Fruit fly (Drosophila melanogaster) whole organism, wandering third instar larva: ENCODE measurements around the gene dan.
A peak's percentile ranks its signal among the peaks of the same experiment; 100 is the strongest.

ENCODE experiments used
- Abd-B ChIP-seq: fragments of >200 bp; optimal IDR thresholded peaks from 2 replicates; lab custom pipeline; 2017; ENCODE audit warnings: missing biosample characterization, missing genetic modification characterization
- CG32264 ChIP-seq: fragments of 200-800 bp; sonication (Bioruptor generic); optimal IDR thresholded peaks from 2 replicates; lab custom pipeline; 2016; ENCODE audit warnings: missing biosample characterization, missing genetic modification characterization
- CG9705 ChIP-seq: fragments of 200-800 bp; sonication (Bioruptor generic); optimal IDR thresholded peaks from 2 replicates; lab custom pipeline; 2018; ENCODE audit warnings: missing biosample characterization, mild to moderate bottlenecking, missing genetic modification characterization
- CrebA ChIP-seq: fragments of 200-800 bp; sonication (Bioruptor generic); optimal IDR thresholded peaks from 2 replicates; lab custom pipeline; 2016; ENCODE audit warnings: missing biosample characterization, mild to moderate bottlenecking, missing genetic modification characterization, borderline replicate concordance
- Dfd ChIP-seq: fragments of >200 bp; optimal IDR thresholded peaks from 2 replicates; lab custom pipeline; 2017; ENCODE audit warnings: missing biosample characterization, missing genetic modification characterization
- Dif ChIP-seq: fragments of 200-275, 200-300 bp; sonication (Bioruptor generic); optimal IDR thresholded peaks from 2 replicates; lab custom pipeline; 2018; ENCODE audit warnings: missing biosample characterization, missing genetic modification characterization; ENCODE audit not compliant: partially characterized antibody
- GATAd ChIP-seq: sonication (Bioruptor generic); optimal IDR thresholded peaks from 2 replicates; lab custom pipeline; 2016; ENCODE audit warnings: missing biosample characterization, missing genetic modification characterization
- HLH106 ChIP-seq: fragments of 200-800 bp; optimal IDR thresholded peaks from 3 replicates; lab custom pipeline; 2019; ENCODE audit warnings: missing biosample characterization, mild to moderate bottlenecking, missing genetic modification characterization, moderate library complexity
- Hnf4 ChIP-seq: fragments of 200-800 bp; sonication (Bioruptor generic); optimal IDR thresholded peaks from 2 replicates; lab custom pipeline; 2016; ENCODE audit warnings: missing biosample characterization, mild to moderate bottlenecking, missing genetic modification characterization
- Hr78 ChIP-seq: fragments of >200 bp; optimal IDR thresholded peaks from 2 replicates; lab custom pipeline; 2017; ENCODE audit warnings: missing biosample characterization, missing genetic modification characterization
- Hr83 ChIP-seq: fragments of 200-300 bp; sonication (Bioruptor generic); optimal IDR thresholded peaks from 2 replicates; lab custom pipeline; 2016; ENCODE audit warnings: missing biosample characterization, mild to moderate bottlenecking, missing genetic modification characterization, moderate library complexity; ENCODE audit not compliant: poor library complexity, severe bottlenecking
- Jra ChIP-seq: sonication (Bioruptor generic); optimal IDR thresholded peaks from 2 replicates; lab custom pipeline; 2016; ENCODE audit warnings: missing biosample characterization, missing genetic modification characterization
- Mio ChIP-seq: sonication (Bioruptor generic); optimal IDR thresholded peaks from 2 replicates; lab custom pipeline; 2016; ENCODE audit warnings: missing biosample characterization, missing genetic modification characterization
- Myc ChIP-seq: fragments of >200 bp; optimal IDR thresholded peaks from 2 replicates; lab custom pipeline; 2017
- N ChIP-seq: fragments of >200 bp; optimal IDR thresholded peaks from 2 replicates; lab custom pipeline; 2018; ENCODE audit warnings: missing biosample characterization, missing external identifiers, missing genetic modification characterization
- OdsH ChIP-seq: fragments of 200-800 bp; sonication (Bioruptor generic); optimal IDR thresholded peaks from 2 replicates; lab custom pipeline; 2016; ENCODE audit warnings: missing biosample characterization, mild to moderate bottlenecking, missing genetic modification characterization
- Rel ChIP-seq, 2 experiments: fragments of 200-800 bp; sonication (Bioruptor generic) in 1 of 2; optimal IDR thresholded peaks; 2 replicates in 1 of 2; 3 replicates in 1 of 2; lab custom pipeline; 2016 to 2019; ENCODE audit warnings: mild to moderate bottlenecking in 2 of 2, missing biosample characterization in 2 of 2, missing genetic modification characterization in 2 of 2, moderate library complexity in 1 of 2
- Sp1 ChIP-seq: fragments of 200-800 bp; sonication (Bioruptor generic); optimal IDR thresholded peaks from 3 replicates; lab custom pipeline; 2019; ENCODE audit warnings: missing biosample characterization, mild to moderate bottlenecking, missing genetic modification characterization, moderate library complexity
- Vsx2 ChIP-seq: fragments of 200-300, 225-300 bp; sonication (Bioruptor generic); optimal IDR thresholded peaks from 2 replicates; lab custom pipeline; 2018; ENCODE audit warnings: missing biosample characterization, missing genetic modification characterization; ENCODE audit not compliant: partially characterized antibody
- br ChIP-seq: fragments of 200-800 bp; sonication (Bioruptor generic); optimal IDR thresholded peaks from 2 replicates; lab custom pipeline; 2016; ENCODE audit warnings: missing biosample characterization, missing genetic modification characterization
- brk ChIP-seq: fragments of 200-800 bp; sonication (Bioruptor generic); optimal IDR thresholded peaks from 2 replicates; lab custom pipeline; 2016; ENCODE audit warnings: missing biosample characterization, mild to moderate bottlenecking, missing genetic modification characterization
- dl ChIP-seq, 2 experiments: fragments of 175-275, 200-275 bp in 1 of 2; fragments of 200-275 bp in 1 of 2; sonication (Bioruptor generic); optimal IDR thresholded peaks; lab custom pipeline; 2018; ENCODE audit warnings: mild to moderate bottlenecking in 2 of 2, missing biosample characterization in 2 of 2, missing genetic modification characterization in 2 of 2, moderate library complexity in 2 of 2; ENCODE audit not compliant: partially characterized antibody in 2 of 2, insufficient read depth in 1 of 2
- dmrt93B ChIP-seq: fragments of 200-800 bp; sonication (Bioruptor generic); optimal IDR thresholded peaks from 2 replicates; lab custom pipeline; 2018; ENCODE audit warnings: missing biosample characterization, mild to moderate bottlenecking, missing genetic modification characterization
- dsf ChIP-seq: sonication (Bioruptor generic); optimal IDR thresholded peaks from 2 replicates; lab custom pipeline; 2016; ENCODE audit warnings: missing biosample characterization, missing genetic modification characterization, borderline replicate concordance
- ey ChIP-seq: fragments of 200-800 bp; sonication (Bioruptor generic); optimal IDR thresholded peaks from 2 replicates; lab custom pipeline; 2016; ENCODE audit warnings: missing biosample characterization, missing genetic modification characterization
- foxo ChIP-seq, 2 experiments: fragments of 200-800 bp; sonication (Bioruptor generic); optimal IDR thresholded peaks; 2 replicates in 1 of 2; 3 replicates in 1 of 2; lab custom pipeline; 2016 to 2017; ENCODE audit warnings: missing biosample characterization in 2 of 2, missing genetic modification characterization in 2 of 2
- fru ChIP-seq: fragments of 200-800 bp; sonication (Bioruptor generic); optimal IDR thresholded peaks from 3 replicates; lab custom pipeline; 2016; ENCODE audit warnings: missing biosample characterization, mild to moderate bottlenecking, missing genetic modification characterization
- h ChIP-seq: fragments of 200-800 bp; sonication (Bioruptor generic); optimal IDR thresholded peaks from 3 replicates; lab custom pipeline; 2016; ENCODE audit warnings: missing biosample characterization, mild to moderate bottlenecking, missing genetic modification characterization
- jim ChIP-seq: fragments of 175-275, 200-325 bp; sonication (Bioruptor generic); optimal IDR thresholded peaks from 2 replicates; lab custom pipeline; 2016; ENCODE audit warnings: missing biosample characterization, mild to moderate bottlenecking, missing genetic modification characterization
- lola ChIP-seq: fragments of >200 bp; optimal IDR thresholded peaks from 2 replicates; lab custom pipeline; 2017; ENCODE audit warnings: missing biosample characterization, missing genetic modification characterization
- pan ChIP-seq: fragments of >200 bp; optimal IDR thresholded peaks from 2 replicates; lab custom pipeline; 2017
- psq ChIP-seq: fragments of 200-800 bp; sonication (Bioruptor generic); optimal IDR thresholded peaks from 3 replicates; lab custom pipeline; 2017; ENCODE audit warnings: missing biosample characterization, mild to moderate bottlenecking, missing genetic modification characterization, moderate library complexity
- rgr ChIP-seq: fragments of 200-800 bp; sonication (Bioruptor generic); optimal IDR thresholded peaks from 3 replicates; lab custom pipeline; 2016; ENCODE audit warnings: missing biosample characterization, mild to moderate bottlenecking, missing genetic modification characterization
- sage ChIP-seq: fragments of 200-800 bp; sonication (Bioruptor generic); optimal IDR thresholded peaks from 2 replicates; lab custom pipeline; 2016; ENCODE audit warnings: missing biosample characterization, mild to moderate bottlenecking, missing genetic modification characterization
- sv ChIP-seq: fragments of 200-800 bp; sonication (Bioruptor generic); optimal IDR thresholded peaks from 3 replicates; lab custom pipeline; 2016; ENCODE audit warnings: missing biosample characterization, missing genetic modification characterization
- tai ChIP-seq: sonication (Bioruptor generic); optimal IDR thresholded peaks from 2 replicates; lab custom pipeline; 2016; ENCODE audit warnings: missing biosample characterization, missing genetic modification characterization
- usp ChIP-seq: fragments of >200 bp; optimal IDR thresholded peaks from 2 replicates; lab custom pipeline; 2017; ENCODE audit warnings: missing biosample characterization, missing genetic modification characterization
- woc ChIP-seq: sonication (Bioruptor generic); optimal IDR thresholded peaks from 2 replicates; lab custom pipeline; 2016; ENCODE audit warnings: missing biosample characterization, mild to moderate bottlenecking, missing genetic modification characterization

dan gene

dm6 chr3R:25176517-25176916, 7.7 kb upstream of the dan start:
- TF ChIP-seq dl (GFP tag; optimal IDR thresholded peaks at IDR 0.05; lab: Kevin White, UChicago; ENCODE audit: insufficient read depth in 1 of 2, partially characterized antibody in 2 of 2), result no peak
- no peak for TF ChIP-seq brk (GFP tag; lab: Kevin White, UChicago)
- TF ChIP-seq Dfd (GFP tag; lab: Kevin White, UChicago), result no peak
- TF ChIP-seq Sp1 (GFP tag; lab: Kevin White, UChicago), result no peak
- TF ChIP-seq foxo (GFP tag; optimal IDR thresholded peaks at IDR 0.05; lab: Kevin White, UChicago), result peak in 1 of 2 experiments; percentile 11
- no peak for TF ChIP-seq Dif (GFP tag; lab: Kevin White, UChicago)

- no peak for TF ChIP-seq CG9705 (GFP tag; lab: Kevin White, UChicago)
- no peak for TF ChIP-seq ey (GFP tag; lab: Kevin White, UChicago)
- TF ChIP-seq dl (GFP tag; optimal IDR thresholded peaks at IDR 0.05; lab: Kevin White, UChicago; ENCODE audit: insufficient read depth in 1 of 2, partially characterized antibody in 2 of 2), result no peak
- TF ChIP-seq sv (GFP tag; lab: Kevin White, UChicago), result no peak
- TF ChIP-seq woc, result no peak
- no peak for TF ChIP-seq usp (GFP tag; lab: Kevin White, UChicago)
- TF ChIP-seq br (GFP tag; lab: Kevin White, UChicago), result no peak
- TF ChIP-seq rgr, result no peak
- TF ChIP-seq jim (GFP tag; lab: Kevin White, UChicago), result no peak
- no peak for TF ChIP-seq N
- no peak for TF ChIP-seq dmrt93B (GFP tag; lab: Kevin White, UChicago)
- no peak for TF ChIP-seq fru
- no peak for TF ChIP-seq h
These were observed 6.8 kb upstream of the dan start for dm6 chr3R:25177429-25177828.

dm6 chr3R:25178521-25178920, 5.7 kb upstream of the dan start:
- TF ChIP-seq HLH106 (tag; lab: Kevin White, UChicago) (peak; percentile 85), sage (GFP tag; lab: Kevin White, UChicago) (peak; percentile 22), Hr78 (GFP tag; lab: Kevin White, UChicago) (no peak), ey (GFP tag; lab: Kevin White, UChicago) (peak; percentile 90), Vsx2 (GFP tag; lab: Kevin White, UChicago) (no peak), brk (GFP tag; lab: Kevin White, UChicago) (peak; percentile 86), jim (GFP tag; lab: Kevin White, UChicago) (no peak), h (peak; percentile 69), foxo (GFP tag; optimal IDR thresholded peaks at IDR 0.05; lab: Kevin White, UChicago) (peak in 1 of 2 experiments; percentile 80), Hnf4 (GFP tag; lab: Kevin White, UChicago) (peak; percentile 75), Sp1 (GFP tag; lab: Kevin White, UChicago) (peak; percentile 86), Rel (GFP tag; optimal IDR thresholded peaks at IDR 0.05; lab: Kevin White, UChicago) (no peak), Rel (tag; optimal IDR thresholded peaks at IDR 0.05; lab: Kevin White, UChicago) (peak; percentile 38), CrebA (no peak), GATAd (GFP tag; lab: Kevin White, UChicago) (no peak), CG32264 (GFP tag; lab: Kevin White, UChicago) (no peak), dsf (GFP tag; lab: Kevin White, UChicago) (no peak), CG9705 (GFP tag; lab: Kevin White, UChicago) (peak; percentile 42), sv (GFP tag; lab: Kevin White, UChicago) (peak; percentile 46), rgr (peak; percentile 90), pan (no peak), dmrt93B (GFP tag; lab: Kevin White, UChicago) (peak; percentile 48), Hr83 (GFP tag; lab: Kevin White, UChicago) (no peak), Abd-B (GFP tag; lab: Kevin White, UChicago) (no peak), dl (GFP tag; optimal IDR thresholded peaks at IDR 0.05; lab: Kevin White, UChicago; ENCODE audit: insufficient read depth in 1 of 2, partially characterized antibody in 2 of 2) (no peak), br (GFP tag; lab: Kevin White, UChicago) (peak; percentile 83), Dif (GFP tag; lab: Kevin White, UChicago) (no peak), fru (peak; percentile 68), Mio (GFP tag; lab: Kevin White, UChicago) (no peak), psq (GFP tag; lab: Kevin White, UChicago) (peak; percentile 81), N (no peak), usp (GFP tag; lab: Kevin White, UChicago) (no peak), Jra (GFP tag; lab: Kevin White, UChicago) (no peak), lola (GFP tag; lab: Kevin White, UChicago) (no peak), Myc (no peak), Dfd (GFP tag; lab: Kevin White, UChicago) (no peak), woc (peak; percentile 51), OdsH (GFP tag; lab: Kevin White, UChicago) (peak; percentile 89), tai (no peak)
- TF ChIP-seq, all 38 proteins: peak for 18
